Worm (Caenorhabditis elegans): ENCODE data around the gene Y43D4A.5.
"Not testable (repeated sequence)": the region's sequence is repeated elsewhere in the genome, so short reads cannot be mapped to it uniquely, and the experiment has no call there.

Y43D4A.5 gene

ce11 chrIV:16787024-16787423 lies 11.5 kb downstream of the Y43D4A.5 start, which contains the start of gene Y43D4A.6:
Gene Y43D4A.6 (plus strand): TSS chrIV:16787324.
- TF ChIP-seq zfh-2 (GFP tag; conservative IDR thresholded peaks at IDR 0.05) (no peak), let-526 (GFP tag; IDR thresholded peaks at IDR 0.05) (no peak)

- TF ChIP-seq snpc-4 (GFP tag; optimal IDR thresholded peaks at IDR 0.05) = not testable (repeated sequence)
- peak in 3 of 4 experiments; percentile 28 to 92 (median 72) for TF ChIP-seq snpc-4 (tag; optimal IDR thresholded peaks at IDR 0.05)
- 0 out of 2 replicates have a peak, but pooled peaks have one; percentile 68 for TF ChIP-seq attf-6 (GFP tag; IDR thresholded peaks at IDR 0.05)
Measured at ce11 chrIV:16797265-16797826, 21.8 kb downstream of the Y43D4A.5 start.

ce11 chrIV:16806352-16806751 lies 30.8 kb downstream of the Y43D4A.5 start, which contains the start of gene clec-193:
Gene clec-193 (minus strand): TSS chrIV:16806452.
- TF ChIP-seq snpc-4 (GFP tag; optimal IDR thresholded peaks at IDR 0.05) (no peak), snpc-4 (tag; optimal IDR thresholded peaks at IDR 0.05) (peak in 1 of 4 experiments; percentile 18), tlf-1 (GFP tag; optimal IDR thresholded peaks at IDR 0.05) (no peak), ztf-26 (tag; optimal IDR thresholded peaks at IDR 0.05) (no peak), xnd-1 (tag; optimal IDR thresholded peaks at IDR 0.05) (no peak), B0261.1 (tag; optimal IDR thresholded peaks at IDR 0.05) (no peak), let-607 (tag; optimal IDR thresholded peaks at IDR 0.05) (no peak)

- peak; percentile 43; the same call in 1 of the 2 replicates for TF ChIP-seq egrh-3 (GFP tag; IDR thresholded peaks at IDR 0.05)
- peak; percentile 97 for TF ChIP-seq attf-6 (GFP tag; IDR thresholded peaks at IDR 0.05)
- peak; percentile 56 for TF ChIP-seq snpc-4 (GFP tag; optimal IDR thresholded peaks at IDR 0.05)
- peak in 3 of 4 experiments; percentile 50 to 94 (median 83) for TF ChIP-seq snpc-4 (tag; optimal IDR thresholded peaks at IDR 0.05)
- TF ChIP-seq D2030.7 (GFP tag; IDR thresholded peaks at IDR 0.05) = peak; percentile 47; the same call in 1 of the 2 replicates
Measured at ce11 chrIV:16808586-16808985, 33.0 kb downstream of the Y43D4A.5 start.

ce11 chrIV:16812116-16812515 lies 36.6 kb downstream of the Y43D4A.5 start:
- no peak for TF ChIP-seq pbrm-1 (GFP tag; IDR thresholded peaks at IDR 0.05)
- no peak for TF ChIP-seq snpc-4 (GFP tag; optimal IDR thresholded peaks at IDR 0.05)
- peak in 1 of 4 experiments; percentile 43 for TF ChIP-seq snpc-4 (tag; optimal IDR thresholded peaks at IDR 0.05)

- TF ChIP-seq lin-54 (GFP tag; optimal IDR thresholded peaks at IDR 0.05) (no peak), Y79H2A.3 (GFP tag; conservative IDR thresholded peaks at IDR 0.05) (no peak), pbrm-1 (GFP tag; IDR thresholded peaks at IDR 0.05) (no peak), lag-1 (GFP tag; IDR thresholded peaks at IDR 0.05) (no peak), D2030.7 (GFP tag; IDR thresholded peaks at IDR 0.05) (no peak), cebp-2 (GFP tag; IDR thresholded peaks at IDR 0.05) (no peak), dpl-1 (GFP tag; optimal IDR thresholded peaks at IDR 0.05) (no peak), F52B5.7 (tag; optimal IDR thresholded peaks at IDR 0.05) (no peak), rec-8 (tag; optimal IDR thresholded peaks at IDR 0.05) (no peak), lsl-1 (GFP tag; optimal IDR thresholded peaks at IDR 0.05) (no peak), hmg-20 (GFP tag; IDR thresholded peaks at IDR 0.05) (no peak), lin-35 (GFP tag; optimal IDR thresholded peaks at IDR 0.05) (no peak), K11D2.4 (GFP tag; IDR thresholded peaks at IDR 0.05) (no peak), snpc-1.1 (tag; optimal IDR thresholded peaks at IDR 0.05; ENCODE audit: insufficient read depth) (no peak), bed-1 (GFP tag; IDR thresholded peaks at IDR 0.05) (no peak), F39B2.1 (GFP tag; IDR thresholded peaks at IDR 0.05) (no peak), ztf-6 (GFP tag; IDR thresholded peaks at IDR 0.05) (no peak)
Measured at ce11 chrIV:16813825-16814224, 38.3 kb downstream of the Y43D4A.5 start, which contains the start of gene Y116A8A.2. Gene Y116A8A.2 (minus strand): TSS chrIV:16813925.

Measured in whole organism, young adult.